Worm (Caenorhabditis elegans) whole organism, L4 larva: ENCODE data around the gene cra-1.

ENCODE experiments used
- F10B5.3 ChIP-seq: sonication (generic microtip); optimal IDR thresholded peaks from 2 replicates; lab custom pipeline; 2016; ENCODE audit warnings: mild to moderate bottlenecking, missing genetic modification characterization, missing compliant biosample characterization
- R02D3.7 ChIP-seq: fragments of 150-350 bp; sonication (generic microtip); optimal IDR thresholded peaks from 3 replicates; lab custom pipeline; 2014; ENCODE audit warnings: missing biosample characterization, missing genetic modification characterization
- ZK546.5 ChIP-seq, 2 experiments: sonication (generic microtip); optimal IDR thresholded peaks; 2 replicates each; lab custom pipeline; 2017; ENCODE audit warnings: missing biosample characterization in 2 of 2, missing genetic modification characterization in 2 of 2
- aha-1 ChIP-seq: fragments of 150-350 bp; peaks from one replicate; lab custom pipeline; 2014; ENCODE audit warnings: missing biosample characterization, missing genetic modification characterization
- aly-2 ChIP-seq: sonication (generic microtip); optimal IDR thresholded peaks from 2 replicates; lab custom pipeline; 2018; ENCODE audit warnings: missing biosample characterization, missing genetic modification characterization
- ceh-32 ChIP-seq: sonication (generic microtip); optimal IDR thresholded peaks from 2 replicates; lab custom pipeline; 2016; ENCODE audit warnings: mild to moderate bottlenecking, missing genetic modification characterization, missing compliant biosample characterization; ENCODE audit not compliant: poor library complexity
- ceh-44 ChIP-seq: fragments of 200-800 bp; sonication (Bioruptor generic); IDR thresholded peaks from 2 replicates; pipeline ENCODE4 v1.3.6; 2022; ENCODE audit warnings: missing genetic modification reagents, missing genetic modification characterization, missing compliant biosample characterization
- ceh-62 ChIP-seq: sonication (generic microtip); optimal IDR thresholded peaks from 2 replicates; lab custom pipeline; 2017; ENCODE audit warnings: missing biosample characterization, missing genetic modification characterization
- ces-1 ChIP-seq: fragments of 150-350 bp; sonication (generic microtip); optimal IDR thresholded peaks from 4 replicates; lab custom pipeline; 2014; ENCODE audit warnings: missing biosample characterization, missing genetic modification reagents, missing genetic modification characterization
- cey-2 ChIP-seq: sonication (generic microtip); optimal IDR thresholded peaks from 3 replicates; lab custom pipeline; 2017; ENCODE audit warnings: missing genetic modification characterization, mild to moderate bottlenecking, missing compliant biosample characterization, antibody characterized with exemption, borderline replicate concordance; ENCODE audit not compliant: insufficient read depth
- daf-12 ChIP-seq: fragments of 150-350 bp; optimal IDR thresholded peaks from 2 replicates; lab custom pipeline; 2014; ENCODE audit warnings: missing biosample characterization, missing genetic modification reagents, missing genetic modification characterization
- daf-16 ChIP-seq, 3 experiments: sonication (generic microtip); optimal IDR thresholded peaks; 2 replicates each; lab custom pipeline; 2016 to 2017; ENCODE audit warnings: missing genetic modification characterization in 3 of 3, missing genetic modification reagents in 3 of 3, mild to moderate bottlenecking in 2 of 3, missing compliant biosample characterization in 2 of 3, missing biosample characterization in 1 of 3, moderate library complexity in 1 of 3
- dmd-8 ChIP-seq: fragments of 200-800 bp; sonication (Bioruptor generic); IDR thresholded peaks from 2 replicates; pipeline ENCODE4 v1.3.6; 2022; ENCODE audit warnings: missing genetic modification characterization, missing compliant biosample characterization
- dpl-1 ChIP-seq: fragments of 150-350 bp; optimal IDR thresholded peaks from 2 replicates; lab custom pipeline; 2014; ENCODE audit warnings: missing biosample characterization, missing genetic modification reagents, missing genetic modification characterization
- egl-27 ChIP-seq: sonication (generic microtip); optimal IDR thresholded peaks from 3 replicates; lab custom pipeline; 2017; ENCODE audit warnings: missing biosample characterization, missing genetic modification reagents, missing genetic modification characterization
- fkh-10 ChIP-seq: fragments of 150-350 bp; optimal IDR thresholded peaks from 2 replicates; lab custom pipeline; 2014; ENCODE audit warnings: missing biosample characterization, missing genetic modification reagents, missing genetic modification characterization
- gei-8 ChIP-seq: fragments of 200-800 bp; sonication (Bioruptor generic); optimal IDR thresholded peaks from 2 replicates; lab custom pipeline; 2018; ENCODE audit warnings: mild to moderate bottlenecking, missing genetic modification characterization, missing compliant biosample characterization
- hmg-1.1 ChIP-seq: fragments of 200-800 bp; sonication (Bioruptor generic); IDR thresholded peaks from 2 replicates; pipeline ENCODE4 v1.3.6; 2022; ENCODE audit warnings: missing genetic modification reagents, missing genetic modification characterization, missing compliant biosample characterization
- jun-1 ChIP-seq: fragments of 150-350 bp; optimal IDR thresholded peaks from 2 replicates; lab custom pipeline; 2014; ENCODE audit warnings: missing biosample characterization, missing genetic modification reagents, missing genetic modification characterization
- lim-7 ChIP-seq: fragments of 200-800 bp; sonication (Bioruptor generic); IDR thresholded peaks from 2 replicates; pipeline ENCODE4 v1.3.6; 2022; ENCODE audit warnings: missing genetic modification characterization, missing compliant biosample characterization
- lin-15B ChIP-seq: fragments of 150-350 bp; sonication (generic microtip); optimal IDR thresholded peaks from 3 replicates; lab custom pipeline; 2014; ENCODE audit warnings: missing biosample characterization, missing genetic modification characterization
- lin-39 ChIP-seq: fragments of 150-350 bp; optimal IDR thresholded peaks from 2 replicates; lab custom pipeline; 2014; ENCODE audit warnings: missing biosample characterization, missing genetic modification reagents, missing genetic modification characterization
- lsy-2 ChIP-seq, 2 experiments: fragments of 150-350 bp in 1 of 2; sonication (generic microtip) in 1 of 2; optimal IDR thresholded peaks; 2 replicates each; lab custom pipeline; 2014 to 2017; ENCODE audit warnings: missing biosample characterization in 2 of 2, missing genetic modification characterization in 2 of 2
- madf-5 ChIP-seq, 2 experiments: fragments of 200-800 bp; sonication (Bioruptor generic); IDR thresholded peaks; 2 replicates each; pipeline ENCODE4 v1.3.6; 2022; ENCODE audit warnings: missing compliant biosample characterization in 2 of 2, missing genetic modification characterization in 2 of 2
- madf-9 ChIP-seq: fragments of 200-800 bp; sonication (Bioruptor generic); conservative IDR thresholded peaks from 2 replicates; pipeline ENCODE4 v1.3.6; 2022; ENCODE audit warnings: missing genetic modification reagents, missing genetic modification characterization, missing compliant biosample characterization
- mdl-1 ChIP-seq, 2 experiments: fragments of 150-350 bp in 1 of 2; sonication (generic microtip) in 1 of 2; optimal IDR thresholded peaks; 2 replicates each; lab custom pipeline; 2014 to 2017; ENCODE audit warnings: missing biosample characterization in 2 of 2, missing genetic modification characterization in 2 of 2
- mdt-29 ChIP-seq: fragments of 200-800 bp; sonication (Bioruptor generic); IDR thresholded peaks from 2 replicates; pipeline ENCODE4 v1.3.6; 2022; ENCODE audit warnings: missing genetic modification reagents, missing genetic modification characterization, missing compliant biosample characterization
- mes-2 ChIP-seq: sonication (generic microtip); optimal IDR thresholded peaks from 2 replicates; lab custom pipeline; 2016; ENCODE audit warnings: missing genotype, mild to moderate bottlenecking, missing genetic modification characterization, missing compliant biosample characterization; ENCODE audit not compliant: poor library complexity, severe bottlenecking
- nhr-102 ChIP-seq: sonication (generic microtip); optimal IDR thresholded peaks from 2 replicates; lab custom pipeline; 2016; ENCODE audit warnings: mild to moderate bottlenecking, missing genetic modification characterization, moderate library complexity, missing compliant biosample characterization
- nhr-11 ChIP-seq: fragments of 150-350 bp; optimal IDR thresholded peaks from 2 replicates; lab custom pipeline; 2014; ENCODE audit warnings: missing biosample characterization, missing genetic modification characterization
- nhr-111 ChIP-seq: fragments of 200-800 bp; sonication (Bioruptor generic); optimal IDR thresholded peaks from 2 replicates; lab custom pipeline; 2018; ENCODE audit warnings: mild to moderate bottlenecking, missing genetic modification characterization, missing compliant biosample characterization
- nhr-48 ChIP-seq: sonication (generic microtip); optimal IDR thresholded peaks from 2 replicates; lab custom pipeline; 2016; ENCODE audit warnings: mild to moderate bottlenecking, missing genetic modification characterization, missing compliant biosample characterization
- nhr-77 ChIP-seq: fragments of 150-350 bp; optimal IDR thresholded peaks from 2 replicates; lab custom pipeline; 2014; ENCODE audit warnings: missing biosample characterization, missing genetic modification characterization
- pqm-1 ChIP-seq: sonication (generic microtip); optimal IDR thresholded peaks from 2 replicates; lab custom pipeline; 2017; ENCODE audit warnings: missing biosample characterization, missing genetic modification characterization
- saeg-2 ChIP-seq: fragments of 200-800 bp; sonication (Bioruptor generic); IDR thresholded peaks from 2 replicates; pipeline ENCODE4 v1.3.6; 2022; ENCODE audit warnings: missing genetic modification reagents, missing genetic modification characterization, missing compliant biosample characterization
- snpc-4 ChIP-seq: fragments of 150-350 bp; optimal IDR thresholded peaks from 2 replicates; lab custom pipeline; 2014; ENCODE audit warnings: missing biosample characterization, missing genetic modification characterization
- vab-7 ChIP-seq: fragments of 200-800 bp; sonication (Bioruptor generic); IDR thresholded peaks from 2 replicates; pipeline ENCODE4 v1.3.6; 2022; ENCODE audit warnings: missing genetic modification reagents, missing genetic modification characterization, missing compliant biosample characterization
- zfp-3 ChIP-seq: fragments of 200-800 bp; sonication (Bioruptor generic); conservative IDR thresholded peaks from 2 replicates; pipeline ENCODE4 v1.3.6; 2022; ENCODE audit warnings: missing genetic modification reagents, missing genetic modification characterization, missing compliant biosample characterization
- zip-2 ChIP-seq: fragments of 150-350 bp; optimal IDR thresholded peaks from 2 replicates; lab custom pipeline; 2014; ENCODE audit warnings: missing biosample characterization, missing genetic modification characterization
- ztf-7 ChIP-seq: fragments of 150-350 bp; optimal IDR thresholded peaks from 2 replicates; lab custom pipeline; 2014; ENCODE audit warnings: missing biosample characterization, missing genetic modification characterization

cra-1 gene

DNA sequence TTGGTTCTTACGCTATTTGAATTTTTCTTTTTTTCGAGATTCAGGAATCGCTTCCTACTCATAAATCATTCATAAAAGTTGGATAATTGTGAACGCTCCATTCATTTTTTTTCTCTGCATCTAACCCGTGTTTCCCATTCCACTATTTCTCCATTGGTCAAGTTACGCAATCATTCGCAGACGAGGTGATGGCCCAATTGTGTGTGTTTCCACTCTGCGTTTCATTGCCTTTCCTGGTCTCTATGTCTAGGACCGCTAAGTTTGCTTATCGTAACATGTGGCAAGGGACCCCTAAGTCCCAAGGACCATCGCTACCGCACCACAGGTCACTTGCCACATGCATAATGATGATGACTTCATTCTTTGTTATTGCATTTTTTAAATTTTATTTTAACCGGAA is 43.1 kb downstream of the cra-1 start:
- no peak for TF ChIP-seq vab-7 (GFP tag; lab: Robert Waterston, UW)
- no peak for TF ChIP-seq F10B5.3
- TF ChIP-seq gei-8, result no peak
- TF ChIP-seq nhr-111, result no peak
- no peak for TF ChIP-seq ZK546.5 (tag; optimal IDR thresholded peaks at IDR 0.05; lab: Kevin White, UChicago)
- TF ChIP-seq cey-2 (tag; lab: Kevin White, UChicago), result no peak
- no peak for TF ChIP-seq zip-2 (tag; lab: Kevin White, UChicago)
- no peak for TF ChIP-seq ceh-62 (tag; lab: Kevin White, UChicago)
- no peak for TF ChIP-seq aly-2 (tag; lab: Kevin White, UChicago)
- TF ChIP-seq zfp-3 (GFP tag; lab: Robert Waterston, UW), result no peak
- TF ChIP-seq egl-27, result no peak

- TF ChIP-seq lim-7 (no peak), pqm-1 (no peak), nhr-11 (tag; lab: Kevin White, UChicago) (no peak), madf-9 (no peak), fkh-10 (GFP tag; lab: Kevin White, UChicago) (no peak), nhr-102 (tag; lab: Kevin White, UChicago) (no peak), jun-1 (tag; lab: Kevin White, UChicago) (no peak), daf-12 (tag; lab: Kevin White, UChicago) (no peak), nhr-77 (tag; lab: Kevin White, UChicago) (no peak), saeg-2 (GFP tag; lab: Robert Waterston, UW) (no peak), lin-39 (tag; lab: Kevin White, UChicago) (no peak), snpc-4 (no peak), nhr-48 (no peak), ceh-44 (GFP tag; lab: Robert Waterston, UW) (no peak), madf-5 (GFP tag; IDR thresholded peaks at IDR 0.05; lab: Robert Waterston, UW) (no peak), dmd-8 (no peak), R02D3.7 (tag; lab: Kevin White, UChicago) (no peak), nhr-111 (no peak), mes-2 (tag; lab: Kevin White, UChicago) (no peak), ces-1 (GFP tag; lab: Kevin White, UChicago) (no peak)
These were observed 46.5 kb downstream of the cra-1 start for ce11 chrIII:6822790-6823189.

- TF ChIP-seq hmg-1.1 (GFP tag; lab: Robert Waterston, UW) (no peak), nhr-111 (no peak), mdt-29 (GFP tag; lab: Robert Waterston, UW) (no peak), mdl-1 (tag; optimal IDR thresholded peaks at IDR 0.05; lab: Kevin White, UChicago) (no peak), aha-1 (tag; lab: Kevin White, UChicago) (peak; percentile 24), ztf-7 (tag; lab: Kevin White, UChicago) (no peak), ceh-32 (tag; lab: Kevin White, UChicago) (no peak), zfp-3 (GFP tag; lab: Robert Waterston, UW) (no peak), dpl-1 (GFP tag; lab: Kevin White, UChicago) (no peak), daf-16 (GFP tag; optimal IDR thresholded peaks at IDR 0.05; lab: Kevin White, UChicago) (peak in 1 of 2 experiments; percentile 21), daf-16 (tag; optimal IDR thresholded peaks at IDR 0.05; lab: Kevin White, UChicago) (no peak), lin-15B (tag; lab: Kevin White, UChicago) (no peak), lsy-2 (tag; optimal IDR thresholded peaks at IDR 0.05; lab: Kevin White, UChicago) (no peak)
These were observed 48.8 kb downstream of the cra-1 start, which contains the start of gene ten-1 for ce11 chrIII:6820343-6820985. TSS of gene ten-1 (plus strand) at chrIII:6820935.
